Worm (Caenorhabditis elegans) whole organism, L2 larva: Measurements from ENCODE around the gene ubh-3.

Source experiments
- C34F6.9 ChIP-seq: fragments of 150-350 bp; optimal IDR thresholded peaks from 2 replicates; lab custom pipeline; 2014; ENCODE audit warnings: missing biosample characterization, missing genetic modification characterization
- F13H6.1 ChIP-seq: sonication (generic microtip); optimal IDR thresholded peaks from 2 replicates; lab custom pipeline; 2016; ENCODE audit warnings: missing genetic modification characterization, missing compliant biosample characterization
- R02D3.7 ChIP-seq: fragments of 150-350 bp; optimal IDR thresholded peaks from 2 replicates; lab custom pipeline; 2014; ENCODE audit warnings: missing biosample characterization, missing genetic modification characterization
- Y55F3AM.14 ChIP-seq: fragments of 200-800 bp; sonication (Bioruptor generic); optimal IDR thresholded peaks from 2 replicates; lab custom pipeline; 2018; ENCODE audit warnings: mild to moderate bottlenecking, missing genetic modification characterization, missing compliant biosample characterization
- ZK546.5 ChIP-seq: sonication (generic microtip); optimal IDR thresholded peaks from 2 replicates; lab custom pipeline; 2017; ENCODE audit warnings: missing biosample characterization, missing genetic modification characterization
- alr-1 ChIP-seq: fragments of 150-350 bp; optimal IDR thresholded peaks from 2 replicates; lab custom pipeline; 2014; ENCODE audit warnings: missing biosample characterization, missing genetic modification characterization
- aly-2 ChIP-seq: fragments of 150-350 bp; optimal IDR thresholded peaks from 2 replicates; lab custom pipeline; 2014; ENCODE audit warnings: missing biosample characterization, missing genetic modification characterization
- ama-1 ChIP-seq: fragments of 150-350 bp; optimal IDR thresholded peaks from 2 replicates; lab custom pipeline; 2018; ENCODE audit warnings: inconsistent platforms
- blmp-1 ChIP-seq: sonication (generic microtip); optimal IDR thresholded peaks from 2 replicates; lab custom pipeline; 2017; ENCODE audit warnings: missing genetic modification characterization, mild to moderate bottlenecking, missing compliant biosample characterization, antibody characterized with exemption, moderate library complexity; ENCODE audit not compliant: insufficient read depth
- ceh-16 ChIP-seq: fragments of 150-350 bp; optimal IDR thresholded peaks from 2 replicates; lab custom pipeline; 2014; ENCODE audit warnings: missing biosample characterization, missing genetic modification characterization
- crh-2 ChIP-seq: sonication (generic microtip); optimal IDR thresholded peaks from 2 replicates; lab custom pipeline; 2017; ENCODE audit warnings: missing biosample characterization, missing genetic modification characterization
- dmd-4 ChIP-seq: sonication (generic microtip); optimal IDR thresholded peaks from 2 replicates; lab custom pipeline; 2017; ENCODE audit warnings: missing biosample characterization, missing genetic modification characterization
- elt-1 ChIP-seq: fragments of 150-350 bp; optimal IDR thresholded peaks from 2 replicates; lab custom pipeline; 2014; ENCODE audit warnings: missing biosample characterization, missing genetic modification characterization
- elt-3 ChIP-seq: sonication (generic microtip); optimal IDR thresholded peaks from 2 replicates; lab custom pipeline; 2017; ENCODE audit warnings: missing biosample characterization, missing genetic modification characterization
- fos-1 ChIP-seq: fragments of 150-350 bp; optimal IDR thresholded peaks from 2 replicates; lab custom pipeline; 2014; ENCODE audit warnings: missing biosample characterization, missing genetic modification characterization
- gmeb-1 ChIP-seq: fragments of 150-350 bp; optimal IDR thresholded peaks from 2 replicates; lab custom pipeline; 2014; ENCODE audit warnings: missing biosample characterization, missing genetic modification characterization
- lsy-2 ChIP-seq, 2 experiments: fragments of 150-350 bp in 1 of 2; sonication (generic microtip) in 1 of 2; optimal IDR thresholded peaks; 2 replicates each; lab custom pipeline; 2014 to 2017; ENCODE audit warnings: missing biosample characterization in 2 of 2, missing genetic modification characterization in 2 of 2
- mab-5 ChIP-seq: fragments of 150-350 bp; optimal IDR thresholded peaks from 2 replicates; lab custom pipeline; 2014; ENCODE audit warnings: missing biosample characterization, missing genetic modification characterization
- mbf-1 ChIP-seq: sonication (generic microtip); optimal IDR thresholded peaks from 2 replicates; lab custom pipeline; 2017; ENCODE audit warnings: missing biosample characterization, missing genetic modification characterization
- mdl-1 ChIP-seq, 2 experiments: fragments of 150-350 bp in 1 of 2; sonication (generic microtip) in 1 of 2; optimal IDR thresholded peaks; 2 replicates each; lab custom pipeline; 2017; ENCODE audit warnings: missing biosample characterization in 2 of 2, missing genetic modification characterization in 2 of 2
- nhr-10 ChIP-seq: sonication (generic microtip); optimal IDR thresholded peaks from 2 replicates; lab custom pipeline; 2017; ENCODE audit warnings: missing biosample characterization, missing genetic modification characterization
- nhr-11 ChIP-seq: fragments of 150-350 bp; optimal IDR thresholded peaks from 2 replicates; lab custom pipeline; 2014; ENCODE audit warnings: missing biosample characterization, missing genetic modification characterization
- nhr-12 ChIP-seq: fragments of 150-350 bp; optimal IDR thresholded peaks from 2 replicates; lab custom pipeline; 2014; ENCODE audit warnings: missing biosample characterization, missing genetic modification characterization
- nhr-129 ChIP-seq: fragments of 150-350 bp; optimal IDR thresholded peaks from 2 replicates; lab custom pipeline; 2014; ENCODE audit warnings: missing biosample characterization, missing genetic modification characterization
- nhr-21 ChIP-seq: fragments of 150-350 bp; optimal IDR thresholded peaks from 2 replicates; lab custom pipeline; 2014; ENCODE audit warnings: missing biosample characterization, missing genetic modification characterization
- nhr-23 ChIP-seq: fragments of 150-350 bp; optimal IDR thresholded peaks from 2 replicates; lab custom pipeline; 2014; ENCODE audit warnings: missing biosample characterization, missing genetic modification reagents, missing genetic modification characterization
- nhr-237 ChIP-seq: fragments of 150-350 bp; optimal IDR thresholded peaks from 2 replicates; lab custom pipeline; 2014; ENCODE audit warnings: missing biosample characterization, missing genetic modification characterization
- nhr-25 ChIP-seq: fragments of 150-350 bp; sonication (generic microtip); optimal IDR thresholded peaks from 3 replicates; lab custom pipeline; 2014; ENCODE audit warnings: missing biosample characterization, missing genetic modification characterization
- nhr-6 ChIP-seq: fragments of 150-350 bp; optimal IDR thresholded peaks from 2 replicates; lab custom pipeline; 2014; ENCODE audit warnings: missing biosample characterization, missing genetic modification characterization
- peb-1 ChIP-seq: fragments of 150-350 bp; optimal IDR thresholded peaks from 2 replicates; lab custom pipeline; 2014; ENCODE audit warnings: missing biosample characterization, missing genetic modification characterization
- sem-4 ChIP-seq: fragments of 150-350 bp; optimal IDR thresholded peaks from 2 replicates; lab custom pipeline; 2014; ENCODE audit warnings: missing biosample characterization, missing genetic modification reagents, missing genetic modification characterization
- skn-1 ChIP-seq: sonication (generic microtip); optimal IDR thresholded peaks from 2 replicates; lab custom pipeline; 2017; ENCODE audit warnings: missing biosample characterization, missing genetic modification characterization
- sma-3 ChIP-seq: sonication (generic microtip); optimal IDR thresholded peaks from 2 replicates; lab custom pipeline; 2016; ENCODE audit warnings: missing genetic modification reagents, missing genetic modification characterization, missing compliant biosample characterization
- sma-9 ChIP-seq, 2 experiments: fragments of 150-350 bp in 1 of 2; sonication (generic microtip) in 1 of 2; optimal IDR thresholded peaks; 2 replicates each; lab custom pipeline; 2014 to 2016; ENCODE audit warnings: missing genetic modification characterization in 2 of 2, mild to moderate bottlenecking in 1 of 2, missing biosample characterization in 1 of 2, missing compliant biosample characterization in 1 of 2, missing genetic modification reagents in 1 of 2, moderate library complexity in 1 of 2
- snpc-4 ChIP-seq: fragments of 150-350 bp; optimal IDR thresholded peaks from 2 replicates; lab custom pipeline; 2014; ENCODE audit warnings: missing biosample characterization, missing genetic modification characterization
- unc-55 ChIP-seq: fragments of 150-350 bp; sonication (generic microtip); optimal IDR thresholded peaks from 3 replicates; lab custom pipeline; 2014; ENCODE audit warnings: missing biosample characterization, missing genetic modification reagents, missing genetic modification characterization
- ztf-1 ChIP-seq: fragments of 200-800 bp; sonication (Bioruptor generic); conservative IDR thresholded peaks from 2 replicates; pipeline ENCODE4 v1.3.6; 2022; ENCODE audit warnings: missing genetic modification characterization, missing compliant biosample characterization
- ztf-4 ChIP-seq: fragments of 150-350 bp; optimal IDR thresholded peaks from 2 replicates; lab custom pipeline; 2014; ENCODE audit warnings: missing biosample characterization, missing genetic modification characterization

ubh-3 gene

DNA sequence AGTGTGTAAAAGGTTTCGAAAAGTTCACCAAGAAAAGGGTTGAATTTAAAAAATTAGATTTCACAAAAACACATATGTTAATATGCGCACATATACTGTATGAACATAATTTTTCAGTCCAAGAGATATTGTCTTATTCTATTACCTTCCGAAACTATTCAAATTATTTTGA is 9.5 kb upstream of the ubh-3 start, which contains the start of gene F46E10.3:
Gene F46E10.3, plus strand, starts transcription at position 73 of the 172 bp plus-strand sequence.
- no peak for TF ChIP-seq alr-1 (tag; lab: Kevin White, UChicago)
- TF ChIP-seq snpc-4 (tag; lab: Kevin White, UChicago): no peak
- TF ChIP-seq mbf-1 (tag; lab: Kevin White, UChicago): no peak
- TF ChIP-seq lsy-2 (tag; optimal IDR thresholded peaks at IDR 0.05; lab: Kevin White, UChicago): no peak
- TF ChIP-seq Y55F3AM.14: no peak
- no peak for TF ChIP-seq nhr-237
- no peak for TF ChIP-seq ztf-4 (tag; lab: Kevin White, UChicago)
- no peak for TF ChIP-seq nhr-6 (tag; lab: Kevin White, UChicago)
- no peak for TF ChIP-seq ZK546.5 (tag; lab: Kevin White, UChicago)
- TF ChIP-seq F13H6.1 (tag; lab: Kevin White, UChicago): no peak
- TF ChIP-seq nhr-11 (tag; lab: Kevin White, UChicago): no peak
- TF ChIP-seq dmd-4 (tag; lab: Kevin White, UChicago): no peak
- TF ChIP-seq elt-1 (tag; lab: Kevin White, UChicago): no peak
- no peak for TF ChIP-seq ceh-16 (tag; lab: Kevin White, UChicago)

ce11 chrV:6517305-6518224 is 9.0 kb upstream of the ubh-3 start:
- TF ChIP-seq C34F6.9 (tag; lab: Kevin White, UChicago): peak; percentile 71
- TF ChIP-seq Y55F3AM.14: peak; percentile 30
- TF ChIP-seq crh-2: peak; percentile 81
- TF ChIP-seq nhr-23 (tag; lab: Kevin White, UChicago): no peak
- no peak for TF ChIP-seq mab-5 (tag; lab: Kevin White, UChicago)
- peak; percentile 86 for TF ChIP-seq nhr-129
- TF ChIP-seq gmeb-1: no peak
- peak; percentile 45 for TF ChIP-seq sem-4 (tag; lab: Kevin White, UChicago)
- no peak for TF ChIP-seq ztf-1
- peak; percentile 16 for TF ChIP-seq ama-1 (lab: Kevin White, UChicago)
- TF ChIP-seq nhr-25: peak; percentile 74
- peak in 1 of 2 experiments; percentile 50 for TF ChIP-seq mdl-1 (tag; optimal IDR thresholded peaks at IDR 0.05; lab: Kevin White, UChicago)
- no peak for TF ChIP-seq alr-1 (tag; lab: Kevin White, UChicago)
- peak; percentile 60 for TF ChIP-seq F13H6.1 (tag; lab: Kevin White, UChicago)
- TF ChIP-seq fos-1 (tag; lab: Kevin White, UChicago): peak; percentile 75
- peak; percentile 32 for TF ChIP-seq nhr-6 (tag; lab: Kevin White, UChicago)
- TF ChIP-seq blmp-1 (tag; lab: Kevin White, UChicago): peak; percentile 96
- no peak for TF ChIP-seq nhr-237
- TF ChIP-seq sma-9 (GFP tag; optimal IDR thresholded peaks at IDR 0.05; lab: Kevin White, UChicago): peak; percentile 89
- no peak for TF ChIP-seq sma-9 (tag; optimal IDR thresholded peaks at IDR 0.05; lab: Kevin White, UChicago)
- peak; percentile 72 for TF ChIP-seq nhr-21 (tag; lab: Kevin White, UChicago)
- TF ChIP-seq lsy-2 (tag; optimal IDR thresholded peaks at IDR 0.05; lab: Kevin White, UChicago): peak in 1 of 2 experiments; percentile 46
- TF ChIP-seq skn-1 (tag; lab: Kevin White, UChicago): no peak
- TF ChIP-seq R02D3.7: no peak
- peak; percentile 32 for TF ChIP-seq sma-3 (GFP tag; lab: Kevin White, UChicago)
- TF ChIP-seq, all 48 proteins: peak for 16

- TF ChIP-seq sma-3 (GFP tag; lab: Kevin White, UChicago): no peak
- no peak for TF ChIP-seq nhr-10 (tag; lab: Kevin White, UChicago)
- TF ChIP-seq Y55F3AM.14: no peak
- peak; percentile 10 for TF ChIP-seq sma-9 (GFP tag; optimal IDR thresholded peaks at IDR 0.05; lab: Kevin White, UChicago)
- TF ChIP-seq sma-9 (tag; optimal IDR thresholded peaks at IDR 0.05; lab: Kevin White, UChicago): no peak
- no peak for TF ChIP-seq skn-1 (tag; lab: Kevin White, UChicago)
- TF ChIP-seq dmd-4 (tag; lab: Kevin White, UChicago): no peak
- no peak for TF ChIP-seq elt-3 (tag; lab: Kevin White, UChicago)
- no peak for TF ChIP-seq ama-1 (lab: Kevin White, UChicago)
- TF ChIP-seq unc-55 (GFP tag; lab: Kevin White, UChicago): peak; percentile 67
- no peak for TF ChIP-seq peb-1 (tag; lab: Kevin White, UChicago)
- TF ChIP-seq nhr-12: no peak
- TF ChIP-seq mab-5 (tag; lab: Kevin White, UChicago): no peak
- TF ChIP-seq aly-2: no peak
- TF ChIP-seq mbf-1 (tag; lab: Kevin White, UChicago): no peak
- no peak for TF ChIP-seq nhr-129
- TF ChIP-seq blmp-1 (tag; lab: Kevin White, UChicago): no peak
Measured at ce11 chrV:6516491-6517304, 8.1 kb upstream of the ubh-3 start, which contains the start of gene mdh-1. TSS of gene mdh-1 (minus strand) at chrV:6516526.
